Fruit fly (Drosophila melanogaster) whole organism, embryonic: Measurements from ENCODE around the gene CG10195.

Experiments used
- Atf3 ChIP-seq: fragments of 200-800 bp; sonication (Bioruptor generic); optimal IDR thresholded peaks from 3 replicates; lab custom pipeline; 2016; ENCODE audit warnings: missing biosample characterization, missing genetic modification characterization
- B-H1 ChIP-seq: fragments of 200-800 bp; sonication (Bioruptor generic); IDR thresholded peaks from 3 replicates; pipeline ENCODE4 v1.3.6; 2022; ENCODE audit warnings: missing biosample characterization, missing genetic modification characterization
- CG10321 ChIP-seq: fragments of 200-800 bp; sonication (Bioruptor generic); IDR thresholded peaks from 2 replicates; pipeline ENCODE4 v1.3.6; 2022; ENCODE audit warnings: missing biosample characterization, missing genetic modification characterization
- CG11456 ChIP-seq: fragments of 200-800 bp; sonication (Bioruptor generic); IDR thresholded peaks from 3 replicates; pipeline ENCODE4 v1.3.6; 2022; ENCODE audit warnings: missing biosample characterization, missing genetic modification characterization
- CG1233 ChIP-seq: fragments of 200-800 bp; sonication (Bioruptor generic); optimal IDR thresholded peaks from 4 replicates; lab custom pipeline; 2018; ENCODE audit warnings: missing biosample characterization, mild to moderate bottlenecking, missing genetic modification characterization
- CG12744 ChIP-seq: fragments of 200-800 bp; sonication (Bioruptor generic); optimal IDR thresholded peaks from 2 replicates; lab custom pipeline; 2016; ENCODE audit warnings: missing biosample characterization, missing genetic modification characterization
- CG13894 ChIP-seq: fragments of 200-800 bp; sonication (Bioruptor generic); optimal IDR thresholded peaks from 3 replicates; lab custom pipeline; 2018; ENCODE audit warnings: missing biosample characterization, mild to moderate bottlenecking, missing genetic modification characterization, moderate library complexity
- CG17568 ChIP-seq: fragments of 200-800 bp; sonication (Bioruptor generic); optimal IDR thresholded peaks from 2 replicates; lab custom pipeline; 2018; ENCODE audit warnings: missing biosample characterization, mild to moderate bottlenecking, missing genetic modification characterization, moderate library complexity
- CG1792 ChIP-seq: fragments of 200-800 bp; sonication (Bioruptor generic); optimal IDR thresholded peaks from 2 replicates; lab custom pipeline; 2016; ENCODE audit warnings: missing biosample characterization, missing genetic modification characterization
- CG2120 ChIP-seq: fragments of 200-800 bp; sonication (Bioruptor generic); optimal IDR thresholded peaks from 3 replicates; lab custom pipeline; 2016; ENCODE audit warnings: missing biosample characterization, missing genetic modification characterization
- CG2678 ChIP-seq: fragments of 200-800 bp; sonication (Bioruptor generic); optimal IDR thresholded peaks from 3 replicates; lab custom pipeline; 2019; ENCODE audit warnings: missing biosample characterization, mild to moderate bottlenecking, missing genetic modification characterization, moderate library complexity
- CG2875 ChIP-seq: fragments of 200-800 bp; sonication (Bioruptor generic); optimal IDR thresholded peaks from 2 replicates; lab custom pipeline; 2017; ENCODE audit warnings: missing biosample characterization, mild to moderate bottlenecking, missing genetic modification characterization, missing genetic modification reagents
- CG3726 ChIP-seq: fragments of 200-800 bp; sonication (Bioruptor generic); IDR thresholded peaks from 3 replicates; pipeline ENCODE4, ENCODE4 v1.3.6; 2022; ENCODE audit warnings: missing biosample characterization, missing genetic modification characterization
- CG5245 ChIP-seq: fragments of 200-800 bp; sonication (Bioruptor generic); optimal IDR thresholded peaks from 3 replicates; lab custom pipeline; 2016; ENCODE audit warnings: missing biosample characterization, missing genetic modification characterization
- CG6175 ChIP-seq: fragments of 200-800 bp; sonication (Bioruptor generic); IDR thresholded peaks from 3 replicates; pipeline ENCODE4 v1.3.6; 2022; ENCODE audit warnings: missing biosample characterization, missing genetic modification characterization
- CG6689 ChIP-seq: fragments of 200-800 bp; sonication (Bioruptor generic); IDR thresholded peaks from 2 replicates; pipeline ENCODE4 v1.3.6; 2022; ENCODE audit warnings: missing biosample characterization, missing genetic modification characterization
- Dfd ChIP-seq, 2 experiments: fragments of >200 bp; optimal IDR thresholded peaks; 2 replicates each; lab custom pipeline; 2017; ENCODE audit warnings: missing biosample characterization in 2 of 2, missing genetic modification characterization in 2 of 2
- Dp ChIP-seq: fragments of 200-800 bp; sonication (Bioruptor generic); optimal IDR thresholded peaks from 2 replicates; lab custom pipeline; 2018; ENCODE audit warnings: missing biosample characterization, mild to moderate bottlenecking, missing genetic modification characterization, moderate library complexity
- Ets65A ChIP-seq: fragments of 200-800 bp; sonication (Bioruptor generic); peaks from one replicate; lab custom pipeline; 2016; ENCODE audit warnings: missing biosample characterization, missing genetic modification characterization
- Jarid2 ChIP-seq: fragments of 200-800 bp; sonication (Bioruptor generic); optimal IDR thresholded peaks from 3 replicates; lab custom pipeline; 2017; ENCODE audit warnings: mild to moderate bottlenecking, missing biosample characterization, missing genetic modification reagents, missing genetic modification characterization
- MBD-R2 ChIP-seq: fragments of 200-800 bp; sonication (Bioruptor generic); IDR thresholded peaks from 2 replicates; pipeline ENCODE4 v1.3.6; 2022; ENCODE audit warnings: missing biosample characterization, missing genetic modification characterization
- Med ChIP-seq: fragments of 200-800 bp; sonication (Bioruptor generic); peaks from one replicate; lab custom pipeline; 2016; ENCODE audit warnings: missing biosample characterization, missing genetic modification characterization, mild to moderate bottlenecking, inconsistent platforms, moderate library complexity
- Pdp1 ChIP-seq, 2 experiments: fragments of 200-800 bp; sonication (Bioruptor generic); optimal IDR thresholded peaks; 3 replicates each; lab custom pipeline; 2016; ENCODE audit warnings: missing biosample characterization in 2 of 2, missing genetic modification characterization in 2 of 2, mild to moderate bottlenecking in 1 of 2, moderate library complexity in 1 of 2
- TFAM ChIP-seq: fragments of 200-800 bp; sonication (Bioruptor generic); optimal IDR thresholded peaks from 2 replicates; lab custom pipeline; 2017; ENCODE audit warnings: missing biosample characterization, missing genetic modification characterization, inconsistent platforms
- Vsx1 ChIP-seq: fragments of 200-800 bp; sonication (Bioruptor generic); optimal IDR thresholded peaks from 2 replicates; lab custom pipeline; 2017; ENCODE audit warnings: missing biosample characterization, mild to moderate bottlenecking, missing genetic modification characterization, missing genetic modification reagents
- cad ChIP-seq: fragments of >200 bp; optimal IDR thresholded peaks from 2 replicates; lab custom pipeline; 2017; ENCODE audit warnings: missing biosample characterization, missing genetic modification characterization
- corto ChIP-seq: fragments of 200-800 bp; sonication (Bioruptor generic); optimal IDR thresholded peaks from 2 replicates; lab custom pipeline; 2016; ENCODE audit warnings: missing biosample characterization, mild to moderate bottlenecking, missing genetic modification characterization, moderate library complexity
- crp ChIP-seq, 2 experiments: fragments of 200-800 bp; sonication (Bioruptor generic); optimal IDR thresholded peaks; 2 replicates in 1 of 2; 3 replicates in 1 of 2; lab custom pipeline; 2017; ENCODE audit warnings: missing biosample characterization in 2 of 2, missing genetic modification characterization in 2 of 2, mild to moderate bottlenecking in 1 of 2, moderate library complexity in 1 of 2
- dan ChIP-seq: fragments of 200-800 bp; sonication (Bioruptor generic); IDR thresholded peaks from 2 replicates; pipeline ENCODE4 v1.3.6; 2022; ENCODE audit warnings: missing biosample characterization, missing genetic modification characterization
- en ChIP-seq: fragments of 200-800 bp; sonication (Bioruptor generic); optimal IDR thresholded peaks from 2 replicates; lab custom pipeline; 2016; ENCODE audit warnings: missing biosample characterization, missing genetic modification characterization
- ewg ChIP-seq: fragments of 200-800 bp; sonication (Bioruptor generic); optimal IDR thresholded peaks from 3 replicates; lab custom pipeline; 2017; ENCODE audit warnings: mild to moderate bottlenecking, missing biosample characterization, missing genetic modification reagents, missing genetic modification characterization
- hth ChIP-seq: fragments of >200 bp; optimal IDR thresholded peaks from 2 replicates; lab custom pipeline; 2017; ENCODE audit warnings: inconsistent platforms
- insv ChIP-seq, 2 experiments: fragments of 200-800 bp; sonication (Bioruptor generic); optimal IDR thresholded peaks; 3 replicates each; lab custom pipeline; 2016 to 2018; ENCODE audit warnings: missing biosample characterization in 2 of 2, missing genetic modification characterization in 2 of 2
- ken ChIP-seq: fragments of 200-800 bp; sonication (Bioruptor generic); IDR thresholded peaks from 3 replicates; pipeline ENCODE4 v1.3.6; 2022; ENCODE audit warnings: missing biosample characterization, missing genetic modification characterization
- peb ChIP-seq: fragments of 200-800 bp; sonication (Bioruptor generic); IDR thresholded peaks from 2 replicates; pipeline ENCODE4 v1.3.6; 2022; ENCODE audit warnings: missing biosample characterization, missing genetic modification characterization
- pita ChIP-seq: fragments of 200-800 bp; sonication (Bioruptor generic); optimal IDR thresholded peaks from 2 replicates; lab custom pipeline; 2017; ENCODE audit warnings: missing biosample characterization, mild to moderate bottlenecking, missing genetic modification characterization
- ranshi ChIP-seq: fragments of 200-800 bp; sonication (Bioruptor generic); IDR thresholded peaks from 2 replicates; pipeline ENCODE4 v1.3.6; 2022; ENCODE audit warnings: missing biosample characterization, missing genetic modification characterization
- repo ChIP-seq: fragments of 200-800 bp; sonication (Bioruptor generic); optimal IDR thresholded peaks from 2 replicates; lab custom pipeline; 2016; ENCODE audit warnings: missing biosample characterization, missing genetic modification characterization
- run ChIP-seq: fragments of 200-800 bp; sonication (Bioruptor generic); optimal IDR thresholded peaks from 3 replicates; lab custom pipeline; 2018; ENCODE audit warnings: missing biosample characterization, mild to moderate bottlenecking, missing genetic modification characterization
- schlank ChIP-seq: fragments of 200-800 bp; sonication (Bioruptor generic); optimal IDR thresholded peaks from 2 replicates; lab custom pipeline; 2018; ENCODE audit warnings: missing biosample characterization, mild to moderate bottlenecking, missing genetic modification characterization
- sens-2 ChIP-seq: fragments of 200-800 bp; sonication (Bioruptor generic); IDR thresholded peaks from 2 replicates; pipeline ENCODE4 v1.3.6; 2022; ENCODE audit warnings: missing biosample characterization, missing genetic modification characterization
- seq ChIP-seq: fragments of 200-800 bp; sonication (Bioruptor generic); IDR thresholded peaks from 2 replicates; pipeline ENCODE4 v1.3.6; 2022; ENCODE audit warnings: missing biosample characterization, missing genetic modification characterization
- sisA ChIP-seq: fragments of 200-800 bp; sonication (Bioruptor generic); IDR thresholded peaks from 2 replicates; pipeline ENCODE4 v1.3.6; 2022; ENCODE audit warnings: missing biosample characterization, missing genetic modification characterization
- stwl ChIP-seq: fragments of 200-800 bp; sonication (Bioruptor generic); optimal IDR thresholded peaks from 3 replicates; lab custom pipeline; 2018; ENCODE audit warnings: missing biosample characterization, mild to moderate bottlenecking, missing genetic modification characterization, moderate library complexity
- tio ChIP-seq: fragments of 200-800 bp; sonication (Bioruptor generic); optimal IDR thresholded peaks from 2 replicates; lab custom pipeline; 2017; ENCODE audit warnings: missing biosample characterization, missing genetic modification characterization, inconsistent platforms
- trem ChIP-seq: fragments of 200-800 bp; optimal IDR thresholded peaks from 3 replicates; lab custom pipeline; 2019; ENCODE audit warnings: missing biosample characterization, mild to moderate bottlenecking, missing genetic modification characterization, moderate library complexity

CG10195 gene

dm6 chr2L:19517154-19517814 is 32.8 kb upstream of the CG10195 start, which contains the start of gene Hasp (continued):
- no peak for TF ChIP-seq Atf3 (GFP tag; lab: Kevin White, UChicago)
- TF ChIP-seq CG2678 (tag; lab: Kevin White, UChicago), result peak; percentile 68
- TF ChIP-seq Vsx1 (GFP tag; lab: Kevin White, UChicago), result no peak
- no peak for TF ChIP-seq CG6175 (GFP tag; lab: Robert Waterston, UW)
- no peak for TF ChIP-seq dan (GFP tag; lab: Robert Waterston, UW)
- TF ChIP-seq Jarid2 (GFP tag; lab: Kevin White, UChicago), result no peak
- no peak for TF ChIP-seq CG10321 (GFP tag; lab: Robert Waterston, UW)
- peak; percentile 7 for TF ChIP-seq Dp
- TF ChIP-seq ken, result peak; percentile 21; the same call in 1 of the 3 replicates
- no peak for TF ChIP-seq CG3726
- TF ChIP-seq peb (GFP tag; lab: Robert Waterston, UW), result no peak
- no peak for TF ChIP-seq pita (GFP tag; lab: Kevin White, UChicago)
- TF ChIP-seq MBD-R2, result peak; percentile 39; the same call in 1 of the 2 replicates
- TF ChIP-seq TFAM (GFP tag; lab: Kevin White, UChicago), result no peak
- TF ChIP-seq, all 482 proteins: peak for 217

DNA sequence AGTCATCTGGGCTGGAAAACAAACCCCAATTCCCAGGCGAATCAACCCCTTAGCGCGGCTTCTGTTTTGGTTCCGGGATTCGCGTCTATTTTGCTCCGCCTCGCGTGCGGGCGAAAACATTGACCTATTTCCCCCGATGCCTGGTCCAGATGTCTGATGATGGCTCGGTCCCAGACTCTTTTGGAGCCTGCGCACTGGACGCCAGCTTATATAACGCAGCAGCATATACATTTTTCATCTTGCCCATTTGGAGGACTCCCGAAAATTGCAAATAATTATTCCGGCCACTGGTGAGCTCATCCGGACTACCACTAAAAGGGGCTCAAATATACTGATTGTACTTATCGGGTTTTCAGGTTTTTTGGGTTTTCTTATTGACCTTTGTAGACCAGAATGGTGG is 31.6 kb upstream of the CG10195 start:
- TF ChIP-seq Pdp1 (GFP tag; optimal IDR thresholded peaks at IDR 0.05; lab: Kevin White, UChicago) (peak in 1 of 2 experiments; percentile 79), crp (GFP tag; optimal IDR thresholded peaks at IDR 0.05; lab: Kevin White, UChicago) (peak in 1 of 2 experiments; percentile 9), CG5245 (GFP tag; lab: Kevin White, UChicago) (no peak), ewg (GFP tag; lab: Kevin White, UChicago) (peak; percentile 80), seq (GFP tag; lab: Robert Waterston, UW) (peak; percentile 16; the same call in 1 of the 2 replicates), tio (GFP tag; lab: Kevin White, UChicago) (no peak), Med (GFP tag; lab: Kevin White, UChicago) (peak; percentile 53)

DNA sequence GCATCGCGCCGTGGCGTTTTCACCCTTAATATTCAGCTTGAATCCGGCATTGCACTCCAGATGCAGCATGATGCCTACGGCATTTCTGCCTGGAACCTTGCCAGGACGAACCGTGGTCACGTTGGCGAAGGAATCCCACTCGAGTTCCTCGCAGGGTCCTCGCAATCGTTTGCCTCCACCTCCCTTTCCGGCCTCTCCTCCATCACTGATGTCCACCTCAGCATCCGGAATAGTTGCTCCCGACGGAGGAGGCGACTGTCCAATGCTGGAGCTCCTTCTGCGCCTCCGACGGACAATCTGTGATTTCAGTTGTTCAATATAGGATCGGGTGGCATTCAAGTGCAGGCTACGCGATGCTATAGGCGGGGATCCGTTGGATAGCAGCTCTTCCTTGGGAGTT is 27.7 kb upstream of the CG10195 start:
- TF ChIP-seq repo (GFP tag; lab: Kevin White, UChicago) (no peak), Ets65A (GFP tag; lab: Kevin White, UChicago) (peak; percentile 91)

- TF ChIP-seq cad (GFP tag; lab: Kevin White, UChicago), result no peak
- TF ChIP-seq CG12744, result no peak
- no peak; the same call in 1 of the 2 replicates for TF ChIP-seq sisA
- peak; percentile 69 for TF ChIP-seq CG2120 (GFP tag; lab: Kevin White, UChicago)
- TF ChIP-seq CG1233, result no peak
- TF ChIP-seq stwl, result peak; percentile 90
- no peak for TF ChIP-seq run (tag; lab: Kevin White, UChicago)
- TF ChIP-seq insv (GFP tag; optimal IDR thresholded peaks at IDR 0.05; lab: Kevin White, UChicago), result peak in 1 of 2 experiments; percentile 39
- TF ChIP-seq trem (tag; lab: Kevin White, UChicago), result peak; percentile 72
- no peak for TF ChIP-seq CG17568 (GFP tag; lab: Kevin White, UChicago)
- TF ChIP-seq hth (lab: Kevin White, UChicago), result no peak
- TF ChIP-seq CG11456, result peak; percentile 36; the same call in 1 of the 3 replicates
- no peak for TF ChIP-seq CG2875 (GFP tag; lab: Kevin White, UChicago)
- TF ChIP-seq Dfd (GFP tag; optimal IDR thresholded peaks at IDR 0.05; lab: Kevin White, UChicago), result no peak
- TF ChIP-seq sens-2 (GFP tag; lab: Robert Waterston, UW), result no peak
- TF ChIP-seq CG13894, result no peak
- peak; percentile 20 for TF ChIP-seq en (GFP tag; lab: Kevin White, UChicago)
- TF ChIP-seq CG1792 (GFP tag; lab: Kevin White, UChicago), result peak; percentile 6
- no peak for TF ChIP-seq schlank
- no peak for TF ChIP-seq corto (GFP tag; lab: Kevin White, UChicago)
- TF ChIP-seq CG6689, result no peak
- TF ChIP-seq B-H1 (GFP tag; lab: Robert Waterston, UW), result no peak
- no peak for TF ChIP-seq ranshi (GFP tag; lab: Robert Waterston, UW)
Observed at dm6 chr2L:19508361-19508918, 23.9 kb upstream of the CG10195 start, which contains the start of gene cyst. Gene cyst (minus strand): TSS chr2L:19508764.
